Worm (Caenorhabditis elegans): ENCODE results near the gene cyp-35A4.

Gene cyp-35A4

ce11 chrV:4056203-4056602, 24.8 kb downstream of the cyp-35A4 start:
- TF ChIP-seq W03F9.2 (tag; optimal IDR thresholded peaks at IDR 0.05) (no peak), him-1 (tag; optimal IDR thresholded peaks at IDR 0.05) (no peak), dao-5 (tag; optimal IDR thresholded peaks at IDR 0.05) (no peak)

ce11 chrV:4073455-4073854, 42.0 kb downstream of the cyp-35A4 start, which contains the start of gene otpl-2:
TSS of gene otpl-2 (plus strand) at chrV:4073755.
- TF ChIP-seq him-1 (tag; optimal IDR thresholded peaks at IDR 0.05), result no peak
- no peak for TF ChIP-seq dao-5 (tag; optimal IDR thresholded peaks at IDR 0.05)
- TF ChIP-seq W03F9.2 (tag; optimal IDR thresholded peaks at IDR 0.05), result no peak

ce11 chrV:4080546-4080945, 49.1 kb downstream of the cyp-35A4 start:
- no peak for TF ChIP-seq dao-5 (tag; optimal IDR thresholded peaks at IDR 0.05)
- no peak for TF ChIP-seq him-1 (tag; optimal IDR thresholded peaks at IDR 0.05)
- TF ChIP-seq W03F9.2 (tag; optimal IDR thresholded peaks at IDR 0.05), result no peak

ce11 chrV:4081283-4081682, 49.9 kb downstream of the cyp-35A4 start, which contains the start of gene srh-211:
TSS of gene srh-211 (minus strand) at chrV:4081383.
- TF ChIP-seq dao-5 (tag; optimal IDR thresholded peaks at IDR 0.05) (no peak), him-1 (tag; optimal IDR thresholded peaks at IDR 0.05) (no peak), W03F9.2 (tag; optimal IDR thresholded peaks at IDR 0.05) (no peak)

- no peak for TF ChIP-seq W03F9.2 (tag; optimal IDR thresholded peaks at IDR 0.05)
- no peak for TF ChIP-seq dao-5 (tag; optimal IDR thresholded peaks at IDR 0.05)
- no peak for TF ChIP-seq him-1 (tag; optimal IDR thresholded peaks at IDR 0.05)
Observed at ce11 chrV:4082952-4083351, 51.5 kb downstream of the cyp-35A4 start, which contains the start of gene F38H12.5. TSS of gene F38H12.5 (minus strand) at chrV:4083052.
